Worm (Caenorhabditis elegans) whole organism, early embryonic: ENCODE results near the gene ttll-4.

Experiments
- F13C5.2 ChIP-seq: sonication (generic microtip); optimal IDR thresholded peaks from 2 replicates; lab custom pipeline; 2017; ENCODE audit warnings: mild to moderate bottlenecking, missing genetic modification characterization, inconsistent platforms, missing compliant biosample characterization
- flt-1 ChIP-seq: fragments of 200-800 bp; sonication (Bioruptor generic); IDR thresholded peaks from 2 replicates; pipeline ENCODE4 v1.3.6; 2022; ENCODE audit warnings: missing genetic modification characterization, missing compliant biosample characterization
- hmbx-1 ChIP-seq: sonication (generic microtip); optimal IDR thresholded peaks from 2 replicates; lab custom pipeline; 2016; ENCODE audit warnings: mild to moderate bottlenecking, missing genetic modification characterization, missing compliant biosample characterization
- scrt-1 ChIP-seq: fragments of 200-800 bp; sonication (Bioruptor generic); IDR thresholded peaks from 2 replicates; pipeline ENCODE4 v1.3.6; 2022; ENCODE audit warnings: missing genetic modification characterization, missing compliant biosample characterization

ce11 chrIII:10146701-10147100 is 22.7 kb downstream of the ttll-4 start, which contains the start of gene K08E5.1:
- TF ChIP-seq F13C5.2 (tag; lab: Kevin White, UChicago) (no peak), hmbx-1 (tag; lab: Kevin White, UChicago) (no peak), flt-1 (GFP tag; lab: Robert Waterston, UW) (no peak), scrt-1 (no peak)
